Fruit fly (Drosophila melanogaster) whole organism, embryonic: ENCODE measurements around the gene CG12253.

Experiments used
- CG10979 ChIP-seq: fragments of 200-800 bp; sonication (Bioruptor generic); optimal IDR thresholded peaks from 2 replicates; lab custom pipeline; 2018; ENCODE audit warnings: missing biosample characterization, mild to moderate bottlenecking, missing genetic modification characterization, moderate library complexity
- CG11504 ChIP-seq: fragments of 200-800 bp; sonication (Bioruptor generic); optimal IDR thresholded peaks from 3 replicates; lab custom pipeline; 2019; ENCODE audit warnings: missing biosample characterization, mild to moderate bottlenecking, missing genetic modification characterization, moderate library complexity
- CG12104 ChIP-seq: fragments of 200-800 bp; sonication (Bioruptor generic); optimal IDR thresholded peaks from 3 replicates; lab custom pipeline; 2016; ENCODE audit warnings: missing biosample characterization, missing genetic modification characterization
- CG12155 ChIP-seq: fragments of 200-800 bp; sonication (Bioruptor generic); optimal IDR thresholded peaks from 3 replicates; lab custom pipeline; 2016; ENCODE audit warnings: missing biosample characterization, missing genetic modification characterization
- CG12219 ChIP-seq: fragments of 200-800 bp; sonication (Bioruptor generic); optimal IDR thresholded peaks from 3 replicates; lab custom pipeline; 2018; ENCODE audit warnings: missing biosample characterization, mild to moderate bottlenecking, missing genetic modification characterization
- CG1233 ChIP-seq: fragments of 200-800 bp; sonication (Bioruptor generic); optimal IDR thresholded peaks from 4 replicates; lab custom pipeline; 2018; ENCODE audit warnings: missing biosample characterization, mild to moderate bottlenecking, missing genetic modification characterization
- CG12942 ChIP-seq: fragments of 200-800 bp; sonication (Bioruptor generic); optimal IDR thresholded peaks from 3 replicates; lab custom pipeline; 2016; ENCODE audit warnings: missing biosample characterization, missing genetic modification characterization
- CG13287 ChIP-seq: fragments of 200-800 bp; sonication (Bioruptor generic); IDR thresholded peaks from 2 replicates; pipeline ENCODE4 v1.3.6; 2022; ENCODE audit warnings: missing biosample characterization, missing genetic modification characterization; ENCODE audit not compliant: partially characterized antibody
- CG1603 ChIP-seq: fragments of 200-800 bp; sonication (Bioruptor generic); optimal IDR thresholded peaks from 2 replicates; lab custom pipeline; 2019; ENCODE audit warnings: missing biosample characterization, mild to moderate bottlenecking, missing genetic modification characterization, moderate library complexity
- CG16863 ChIP-seq: fragments of 200-800 bp; sonication (Bioruptor generic); optimal IDR thresholded peaks from 3 replicates; lab custom pipeline; 2016; ENCODE audit warnings: missing biosample characterization, missing genetic modification characterization
- CG18619 ChIP-seq: fragments of 200-800 bp; sonication (Bioruptor generic); optimal IDR thresholded peaks from 3 replicates; lab custom pipeline; 2017; ENCODE audit warnings: missing biosample characterization, mild to moderate bottlenecking, missing genetic modification characterization
- CG2712 ChIP-seq: fragments of 200-800 bp; optimal IDR thresholded peaks from 3 replicates; lab custom pipeline; 2019; ENCODE audit warnings: missing biosample characterization, mild to moderate bottlenecking, missing genetic modification characterization, moderate library complexity
- CG30020 ChIP-seq: fragments of 200-800 bp; optimal IDR thresholded peaks from 2 replicates; lab custom pipeline; 2019; ENCODE audit warnings: missing biosample characterization, mild to moderate bottlenecking, missing genetic modification characterization, moderate library complexity
- CG43689 ChIP-seq: fragments of 200-800 bp; sonication (Bioruptor generic); IDR thresholded peaks from 2 replicates; pipeline ENCODE4 v1.3.6; 2022; ENCODE audit warnings: missing biosample characterization, missing genetic modification characterization
- CG4424 ChIP-seq: fragments of 200-800 bp; sonication (Bioruptor generic); optimal IDR thresholded peaks from 3 replicates; lab custom pipeline; 2016; ENCODE audit warnings: missing biosample characterization, missing genetic modification characterization
- CG4707 ChIP-seq: fragments of 200-800 bp; sonication (Bioruptor generic); optimal IDR thresholded peaks from 2 replicates; lab custom pipeline; 2018; ENCODE audit warnings: missing biosample characterization, mild to moderate bottlenecking, missing genetic modification characterization, moderate library complexity
- CG4820 ChIP-seq: fragments of 200-800 bp; sonication (Bioruptor generic); optimal IDR thresholded peaks from 3 replicates; lab custom pipeline; 2016; ENCODE audit warnings: missing biosample characterization, missing genetic modification characterization
- CG7987 ChIP-seq: fragments of 200-800 bp; sonication (Bioruptor generic); optimal IDR thresholded peaks from 2 replicates; lab custom pipeline; 2018; ENCODE audit warnings: missing biosample characterization, mild to moderate bottlenecking, missing genetic modification characterization, moderate library complexity
- Deaf1 ChIP-seq: fragments of 200-800 bp; optimal IDR thresholded peaks from 3 replicates; lab custom pipeline; 2019; ENCODE audit warnings: missing biosample characterization, mild to moderate bottlenecking, missing genetic modification characterization, moderate library complexity
- ERR ChIP-seq: fragments of 200-800 bp; sonication (Bioruptor generic); optimal IDR thresholded peaks from 2 replicates; lab custom pipeline; 2016; ENCODE audit warnings: missing biosample characterization, missing genetic modification characterization
- Fer3 ChIP-seq: fragments of 200-800 bp; sonication (Bioruptor generic); optimal IDR thresholded peaks from 2 replicates; lab custom pipeline; 2018; ENCODE audit warnings: missing biosample characterization, mild to moderate bottlenecking, missing genetic modification characterization, moderate library complexity
- Hmx ChIP-seq: fragments of 200-800 bp; sonication (Bioruptor generic); optimal IDR thresholded peaks from 2 replicates; lab custom pipeline; 2016; ENCODE audit warnings: missing biosample characterization, missing genetic modification characterization
- Lhr ChIP-seq: fragments of 200-800 bp; sonication (Bioruptor generic); optimal IDR thresholded peaks from 3 replicates; lab custom pipeline; 2017; ENCODE audit warnings: mild to moderate bottlenecking, missing biosample characterization, missing genetic modification reagents, missing genetic modification characterization
- Myb ChIP-seq: fragments of 200-800 bp; sonication (Bioruptor generic); optimal IDR thresholded peaks from 2 replicates; lab custom pipeline; 2016; ENCODE audit warnings: missing biosample characterization, missing genetic modification characterization
- NC2α ChIP-seq: fragments of 200-800 bp; sonication (Bioruptor generic); optimal IDR thresholded peaks from 2 replicates; lab custom pipeline; 2016; ENCODE audit warnings: missing biosample characterization, missing genetic modification characterization
- Oaz ChIP-seq: fragments of 200-800 bp; sonication (Bioruptor generic); IDR thresholded peaks from 2 replicates; pipeline ENCODE4 v1.3.6; 2022; ENCODE audit warnings: missing biosample characterization, missing genetic modification characterization
- Sox100B ChIP-seq: fragments of 200-800 bp; sonication (Bioruptor generic); optimal IDR thresholded peaks from 3 replicates; lab custom pipeline; 2018; ENCODE audit warnings: missing biosample characterization, mild to moderate bottlenecking, missing genetic modification characterization
- Spps ChIP-seq: fragments of 200-800 bp; sonication (Bioruptor generic); optimal IDR thresholded peaks from 2 replicates; lab custom pipeline; 2018; ENCODE audit warnings: missing biosample characterization, mild to moderate bottlenecking, missing genetic modification characterization
- Xrp1 ChIP-seq: fragments of 200-800 bp; sonication (Bioruptor generic); IDR thresholded peaks from 2 replicates; pipeline ENCODE4 v1.3.6; 2022; ENCODE audit warnings: missing biosample characterization, missing genetic modification characterization
- ash1 ChIP-seq: fragments of 200-800 bp; sonication (Bioruptor generic); optimal IDR thresholded peaks from 2 replicates; lab custom pipeline; 2018; ENCODE audit warnings: missing biosample characterization, mild to moderate bottlenecking, missing genetic modification characterization
- az2 ChIP-seq: fragments of 200-800 bp; sonication (Bioruptor generic); optimal IDR thresholded peaks from 3 replicates; lab custom pipeline; 2016; ENCODE audit warnings: missing biosample characterization, missing genetic modification characterization
- bab2 ChIP-seq: fragments of 200-800 bp; sonication (Bioruptor generic); optimal IDR thresholded peaks from 2 replicates; lab custom pipeline; 2016; ENCODE audit warnings: missing biosample characterization, missing genetic modification characterization
- dysf ChIP-seq: fragments of 200-800 bp; sonication (Bioruptor generic); IDR thresholded peaks from 3 replicates; pipeline ENCODE4 v1.3.6; 2022; ENCODE audit warnings: missing biosample characterization, missing genetic modification characterization
- esg ChIP-seq: fragments of 200-800 bp; sonication (Bioruptor generic); conservative IDR thresholded peaks from 2 replicates; pipeline ENCODE4 v1.3.6; 2022; ENCODE audit warnings: missing biosample characterization, missing genetic modification characterization
- ewg ChIP-seq: fragments of 200-800 bp; sonication (Bioruptor generic); optimal IDR thresholded peaks from 3 replicates; lab custom pipeline; 2017; ENCODE audit warnings: mild to moderate bottlenecking, missing biosample characterization, missing genetic modification reagents, missing genetic modification characterization
- grau ChIP-seq: fragments of 200-800 bp; optimal IDR thresholded peaks from 3 replicates; lab custom pipeline; 2019; ENCODE audit warnings: missing biosample characterization, mild to moderate bottlenecking, missing genetic modification characterization, moderate library complexity
- inv ChIP-seq: fragments of 200-800 bp; sonication (Bioruptor generic); IDR thresholded peaks from 2 replicates; pipeline ENCODE4 v1.3.6; 2022; ENCODE audit warnings: missing biosample characterization, missing genetic modification characterization; ENCODE audit not compliant: partially characterized antibody
- maf-S ChIP-seq: fragments of 200-800 bp; sonication (Bioruptor generic); optimal IDR thresholded peaks from 2 replicates; lab custom pipeline; 2016; ENCODE audit warnings: missing biosample characterization, missing genetic modification characterization
- odd ChIP-seq: fragments of 200-800 bp; sonication (Bioruptor generic); optimal IDR thresholded peaks from 2 replicates; lab custom pipeline; 2017; ENCODE audit warnings: missing biosample characterization, mild to moderate bottlenecking, missing genetic modification characterization
- org-1 ChIP-seq: fragments of 200-800 bp; sonication (Bioruptor generic); optimal IDR thresholded peaks from 2 replicates; lab custom pipeline; 2017; ENCODE audit warnings: missing biosample characterization, missing genetic modification characterization
- prd ChIP-seq, 3 experiments: fragments of >200 bp in 2 of 3; fragments of 200-800 bp in 1 of 3; sonication (Bioruptor generic) in 1 of 3; optimal IDR thresholded peaks in 2 of 3; IDR thresholded peaks in 1 of 3; 2 replicates in 2 of 3; 3 replicates in 1 of 3; pipeline versions ENCODE4 v1.3.6 to Lab custom; 2017 to 2022; ENCODE audit warnings: missing biosample characterization in 1 of 3, missing genetic modification characterization in 1 of 3
- sd ChIP-seq: fragments of 200-800 bp; sonication (Bioruptor generic); optimal IDR thresholded peaks from 3 replicates; lab custom pipeline; 2018; ENCODE audit warnings: missing biosample characterization, mild to moderate bottlenecking, missing genetic modification characterization, moderate library complexity
- sisA ChIP-seq: fragments of 200-800 bp; sonication (Bioruptor generic); IDR thresholded peaks from 2 replicates; pipeline ENCODE4 v1.3.6; 2022; ENCODE audit warnings: missing biosample characterization, missing genetic modification characterization
- slou ChIP-seq: fragments of 200-800 bp; sonication (Bioruptor generic); optimal IDR thresholded peaks from 3 replicates; lab custom pipeline; 2016; ENCODE audit warnings: missing biosample characterization, missing genetic modification characterization
- sr ChIP-seq: fragments of 200-800 bp; sonication (Bioruptor generic); IDR thresholded peaks from 3 replicates; pipeline ENCODE4 v1.3.6; 2022; ENCODE audit warnings: missing biosample characterization, missing genetic modification characterization
- stwl ChIP-seq: fragments of 200-800 bp; sonication (Bioruptor generic); optimal IDR thresholded peaks from 3 replicates; lab custom pipeline; 2018; ENCODE audit warnings: missing biosample characterization, mild to moderate bottlenecking, missing genetic modification characterization, moderate library complexity
- tgo ChIP-seq: fragments of 200-800 bp; sonication (Bioruptor generic); IDR thresholded peaks from 3 replicates; pipeline ENCODE4 v1.3.6; 2022; ENCODE audit warnings: missing biosample characterization, missing genetic modification characterization
- ttk ChIP-seq: fragments of 200-800 bp; sonication (Bioruptor generic); IDR thresholded peaks from 2 replicates; pipeline ENCODE4 v2.1.2; 2022; ENCODE audit warnings: missing biosample characterization, missing genetic modification characterization
- wdn ChIP-seq: fragments of 200-800 bp; sonication (Bioruptor generic); IDR thresholded peaks from 2 replicates; pipeline ENCODE4 v1.3.6; 2022; ENCODE audit warnings: missing biosample characterization, missing genetic modification characterization
- zfh1 ChIP-seq: fragments of 200-800 bp; sonication (Bioruptor generic); IDR thresholded peaks from 3 replicates; pipeline ENCODE4 v1.3.6; 2022; ENCODE audit warnings: missing biosample characterization, missing genetic modification characterization

Gene CG12253

DNA sequence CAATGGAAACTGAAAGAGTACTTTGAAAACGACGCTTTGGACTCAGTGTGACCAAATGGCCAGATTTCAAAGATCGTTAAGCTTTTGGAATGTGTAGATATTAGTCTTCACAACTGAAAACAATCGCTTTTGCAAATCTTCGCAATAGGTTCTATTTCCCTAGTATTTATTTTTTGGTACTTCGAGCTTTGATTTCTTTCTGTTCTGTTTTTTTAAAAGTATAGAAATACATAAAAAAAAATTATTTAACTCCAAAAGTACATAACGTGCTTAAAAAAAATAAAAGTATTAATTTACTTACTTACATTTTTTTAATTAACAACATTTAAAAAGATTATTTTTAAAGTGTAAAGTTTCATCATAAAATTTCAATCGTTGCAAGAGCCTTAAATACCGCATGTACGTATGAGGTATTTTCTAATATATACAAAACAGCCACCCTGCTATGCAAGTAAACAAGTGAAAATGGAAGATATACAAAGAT lies at the start of gene CG12253, which contains the start of gene piwi (continued):
- TF ChIP-seq CG1603 (tag; lab: Kevin White, UChicago): no peak
- peak; percentile 76 for TF ChIP-seq CG2712 (tag; lab: Kevin White, UChicago)
- TF ChIP-seq CG12104: peak; percentile 19
- peak; percentile 64 for TF ChIP-seq ewg
- TF ChIP-seq sisA (GFP tag; lab: Robert Waterston, UW): no peak
- TF ChIP-seq tgo (GFP tag; lab: Robert Waterston, UW): peak; percentile 91
- no peak for TF ChIP-seq CG7987 (GFP tag; lab: Kevin White, UChicago)
- peak; percentile 23 for TF ChIP-seq CG16863 (GFP tag; lab: Kevin White, UChicago)
- TF ChIP-seq Xrp1 (GFP tag; lab: Robert Waterston, UW): peak; percentile 27; the same call in 1 of the 2 replicates
- TF ChIP-seq Deaf1 (tag; lab: Kevin White, UChicago): no peak
- peak; percentile 47 for TF ChIP-seq Fer3 (tag; lab: Kevin White, UChicago)
- no peak for TF ChIP-seq prd (optimal IDR thresholded peaks at IDR 0.05; lab: Kevin White, UChicago)
- peak; percentile 44; the same call in 2 of the 3 replicates for TF ChIP-seq prd (GFP tag; IDR thresholded peaks at IDR 0.05; lab: Robert Waterston, UW)
- TF ChIP-seq zfh1 (GFP tag; lab: Robert Waterston, UW): peak; percentile 67; the same call in 2 of the 3 replicates
- no peak for TF ChIP-seq CG11504 (tag; lab: Kevin White, UChicago)
- TF ChIP-seq sd (tag; lab: Kevin White, UChicago): no peak
- peak; percentile 14 for TF ChIP-seq Spps (tag; lab: Kevin White, UChicago)
- TF ChIP-seq CG1233: peak; percentile 41
- peak; percentile 62; the same call in 1 of the 2 replicates for TF ChIP-seq CG43689 (GFP tag; lab: Robert Waterston, UW)
- peak; percentile 68 for TF ChIP-seq Sox100B (GFP tag; lab: Kevin White, UChicago)
- TF ChIP-seq CG10979 (tag; lab: Kevin White, UChicago): peak; percentile 77
- TF ChIP-seq Hmx (GFP tag; lab: Kevin White, UChicago): no peak
- peak; percentile 61; the same call in 1 of the 2 replicates for TF ChIP-seq wdn (GFP tag; lab: Robert Waterston, UW)
- 0 out of 2 replicates have a peak, but pooled peaks have one; percentile 39 for TF ChIP-seq Oaz (GFP tag; lab: Robert Waterston, UW)
- TF ChIP-seq CG12155 (GFP tag; lab: Kevin White, UChicago): peak; percentile 69
- peak; percentile 48 for TF ChIP-seq Lhr (GFP tag; lab: Kevin White, UChicago)
- peak; percentile 75 for TF ChIP-seq esg (GFP tag; lab: Robert Waterston, UW)
- TF ChIP-seq CG30020: peak; percentile 80
- TF ChIP-seq slou (GFP tag; lab: Kevin White, UChicago): peak; percentile 52
- no peak for TF ChIP-seq CG13287
- TF ChIP-seq sr: no peak
- no peak for TF ChIP-seq maf-S (GFP tag; lab: Kevin White, UChicago)
- TF ChIP-seq az2 (GFP tag; lab: Kevin White, UChicago): peak; percentile 74
- TF ChIP-seq ash1 (GFP tag; lab: Kevin White, UChicago): no peak
- TF ChIP-seq CG12942: peak; percentile 70
- TF ChIP-seq Myb (GFP tag; lab: Kevin White, UChicago): peak; percentile 34
- TF ChIP-seq ttk (GFP tag; lab: Robert Waterston, UW): peak; percentile 87
- peak; percentile 57 for TF ChIP-seq org-1 (GFP tag; lab: Kevin White, UChicago)
- peak; percentile 51 for TF ChIP-seq stwl
- TF ChIP-seq bab2 (GFP tag; lab: Kevin White, UChicago): peak; percentile 50
- TF ChIP-seq grau: peak; percentile 87
- peak; percentile 7 for TF ChIP-seq CG4707 (GFP tag; lab: Kevin White, UChicago)
- TF ChIP-seq CG4820: peak; percentile 14
- TF ChIP-seq dysf (GFP tag; lab: Robert Waterston, UW): peak; percentile 89
- TF ChIP-seq CG12219 (GFP tag; lab: Kevin White, UChicago): no peak
- no peak for TF ChIP-seq CG18619 (GFP tag; lab: Kevin White, UChicago)
- peak; percentile 54 for TF ChIP-seq odd (GFP tag; lab: Kevin White, UChicago)
- TF ChIP-seq NC2α (GFP tag; lab: Kevin White, UChicago): no peak
- no peak for TF ChIP-seq inv
- no peak for TF ChIP-seq ERR
- TF ChIP-seq CG4424: peak; percentile 42
